Fruit fly (Drosophila melanogaster) whole organism, wandering third instar larva: ENCODE data around the gene CG7695.

Source experiments
- Abd-B ChIP-seq: fragments of >200 bp; optimal IDR thresholded peaks from 2 replicates; lab custom pipeline; 2017; ENCODE audit warnings: missing biosample characterization, missing genetic modification characterization
- CG32264 ChIP-seq: fragments of 200-800 bp; sonication (Bioruptor generic); optimal IDR thresholded peaks from 2 replicates; lab custom pipeline; 2016; ENCODE audit warnings: missing biosample characterization, missing genetic modification characterization
- CG9705 ChIP-seq: fragments of 200-800 bp; sonication (Bioruptor generic); optimal IDR thresholded peaks from 2 replicates; lab custom pipeline; 2018; ENCODE audit warnings: missing biosample characterization, mild to moderate bottlenecking, missing genetic modification characterization
- CrebA ChIP-seq: fragments of 200-800 bp; sonication (Bioruptor generic); optimal IDR thresholded peaks from 2 replicates; lab custom pipeline; 2016; ENCODE audit warnings: missing biosample characterization, mild to moderate bottlenecking, missing genetic modification characterization, borderline replicate concordance
- Dfd ChIP-seq: fragments of >200 bp; optimal IDR thresholded peaks from 2 replicates; lab custom pipeline; 2017; ENCODE audit warnings: missing biosample characterization, missing genetic modification characterization
- Dif ChIP-seq: fragments of 200-275, 200-300 bp; sonication (Bioruptor generic); optimal IDR thresholded peaks from 2 replicates; lab custom pipeline; 2018; ENCODE audit warnings: missing biosample characterization, missing genetic modification characterization; ENCODE audit not compliant: partially characterized antibody
- HLH106 ChIP-seq: fragments of 200-800 bp; optimal IDR thresholded peaks from 3 replicates; lab custom pipeline; 2019; ENCODE audit warnings: missing biosample characterization, mild to moderate bottlenecking, missing genetic modification characterization, moderate library complexity
- Hnf4 ChIP-seq: fragments of 200-800 bp; sonication (Bioruptor generic); optimal IDR thresholded peaks from 2 replicates; lab custom pipeline; 2016; ENCODE audit warnings: missing biosample characterization, mild to moderate bottlenecking, missing genetic modification characterization
- Hr78 ChIP-seq: fragments of >200 bp; optimal IDR thresholded peaks from 2 replicates; lab custom pipeline; 2017; ENCODE audit warnings: missing biosample characterization, missing genetic modification characterization
- Hr83 ChIP-seq: fragments of 200-300 bp; sonication (Bioruptor generic); optimal IDR thresholded peaks from 2 replicates; lab custom pipeline; 2016; ENCODE audit warnings: missing biosample characterization, mild to moderate bottlenecking, missing genetic modification characterization, moderate library complexity; ENCODE audit not compliant: poor library complexity, severe bottlenecking
- Jra ChIP-seq: sonication (Bioruptor generic); optimal IDR thresholded peaks from 2 replicates; lab custom pipeline; 2016; ENCODE audit warnings: missing biosample characterization, missing genetic modification characterization
- Mio ChIP-seq: sonication (Bioruptor generic); optimal IDR thresholded peaks from 2 replicates; lab custom pipeline; 2016; ENCODE audit warnings: missing biosample characterization, missing genetic modification characterization
- Myc ChIP-seq: fragments of >200 bp; optimal IDR thresholded peaks from 2 replicates; lab custom pipeline; 2017
- N ChIP-seq: fragments of >200 bp; optimal IDR thresholded peaks from 2 replicates; lab custom pipeline; 2018; ENCODE audit warnings: missing biosample characterization, missing external identifiers, missing genetic modification characterization
- OdsH ChIP-seq: fragments of 200-800 bp; sonication (Bioruptor generic); optimal IDR thresholded peaks from 2 replicates; lab custom pipeline; 2016; ENCODE audit warnings: missing biosample characterization, mild to moderate bottlenecking, missing genetic modification characterization
- Rel ChIP-seq, 2 experiments: fragments of 200-800 bp; sonication (Bioruptor generic) in 1 of 2; optimal IDR thresholded peaks; 2 replicates in 1 of 2; 3 replicates in 1 of 2; lab custom pipeline; 2016 to 2019; ENCODE audit warnings: mild to moderate bottlenecking in 2 of 2, missing biosample characterization in 2 of 2, missing genetic modification characterization in 2 of 2, moderate library complexity in 1 of 2
- Sp1 ChIP-seq: fragments of 200-800 bp; sonication (Bioruptor generic); optimal IDR thresholded peaks from 3 replicates; lab custom pipeline; 2019; ENCODE audit warnings: missing biosample characterization, mild to moderate bottlenecking, missing genetic modification characterization, moderate library complexity
- Vsx2 ChIP-seq: fragments of 200-300, 225-300 bp; sonication (Bioruptor generic); optimal IDR thresholded peaks from 2 replicates; lab custom pipeline; 2018; ENCODE audit warnings: missing biosample characterization, missing genetic modification characterization; ENCODE audit not compliant: partially characterized antibody
- br ChIP-seq: fragments of 200-800 bp; sonication (Bioruptor generic); optimal IDR thresholded peaks from 2 replicates; lab custom pipeline; 2016; ENCODE audit warnings: missing biosample characterization, missing genetic modification characterization
- brk ChIP-seq: fragments of 200-800 bp; sonication (Bioruptor generic); optimal IDR thresholded peaks from 2 replicates; lab custom pipeline; 2016; ENCODE audit warnings: missing biosample characterization, mild to moderate bottlenecking, missing genetic modification characterization
- dl ChIP-seq, 2 experiments: fragments of 175-275, 200-275 bp in 1 of 2; fragments of 200-275 bp in 1 of 2; sonication (Bioruptor generic); optimal IDR thresholded peaks; lab custom pipeline; 2018; ENCODE audit warnings: mild to moderate bottlenecking in 2 of 2, missing biosample characterization in 2 of 2, missing genetic modification characterization in 2 of 2, moderate library complexity in 2 of 2; ENCODE audit not compliant: partially characterized antibody in 2 of 2, insufficient read depth in 1 of 2
- dmrt93B ChIP-seq: fragments of 200-800 bp; sonication (Bioruptor generic); optimal IDR thresholded peaks from 2 replicates; lab custom pipeline; 2018; ENCODE audit warnings: missing biosample characterization, mild to moderate bottlenecking, missing genetic modification characterization
- dsf ChIP-seq: sonication (Bioruptor generic); optimal IDR thresholded peaks from 2 replicates; lab custom pipeline; 2016; ENCODE audit warnings: missing biosample characterization, missing genetic modification characterization, borderline replicate concordance
- ey ChIP-seq: fragments of 200-800 bp; sonication (Bioruptor generic); optimal IDR thresholded peaks from 2 replicates; lab custom pipeline; 2016; ENCODE audit warnings: missing biosample characterization, missing genetic modification characterization
- foxo ChIP-seq, 2 experiments: fragments of 200-800 bp; sonication (Bioruptor generic); optimal IDR thresholded peaks; 2 replicates in 1 of 2; 3 replicates in 1 of 2; lab custom pipeline; 2016 to 2017; ENCODE audit warnings: missing biosample characterization in 2 of 2, missing genetic modification characterization in 2 of 2
- fru ChIP-seq: fragments of 200-800 bp; sonication (Bioruptor generic); optimal IDR thresholded peaks from 3 replicates; lab custom pipeline; 2016; ENCODE audit warnings: missing biosample characterization, mild to moderate bottlenecking, missing genetic modification characterization
- h ChIP-seq: fragments of 200-800 bp; sonication (Bioruptor generic); optimal IDR thresholded peaks from 3 replicates; lab custom pipeline; 2016; ENCODE audit warnings: missing biosample characterization, mild to moderate bottlenecking, missing genetic modification characterization
- jim ChIP-seq: fragments of 175-275, 200-325 bp; sonication (Bioruptor generic); optimal IDR thresholded peaks from 2 replicates; lab custom pipeline; 2016; ENCODE audit warnings: missing biosample characterization, mild to moderate bottlenecking, missing genetic modification characterization
- lola ChIP-seq: fragments of >200 bp; optimal IDR thresholded peaks from 2 replicates; lab custom pipeline; 2017; ENCODE audit warnings: missing biosample characterization, missing genetic modification characterization
- pan ChIP-seq: fragments of >200 bp; optimal IDR thresholded peaks from 2 replicates; lab custom pipeline; 2017
- psq ChIP-seq: fragments of 200-800 bp; sonication (Bioruptor generic); optimal IDR thresholded peaks from 3 replicates; lab custom pipeline; 2017; ENCODE audit warnings: missing biosample characterization, mild to moderate bottlenecking, missing genetic modification characterization, moderate library complexity
- rgr ChIP-seq: fragments of 200-800 bp; sonication (Bioruptor generic); optimal IDR thresholded peaks from 3 replicates; lab custom pipeline; 2016; ENCODE audit warnings: missing biosample characterization, mild to moderate bottlenecking, missing genetic modification characterization
- sage ChIP-seq: fragments of 200-800 bp; sonication (Bioruptor generic); optimal IDR thresholded peaks from 2 replicates; lab custom pipeline; 2016; ENCODE audit warnings: missing biosample characterization, mild to moderate bottlenecking, missing genetic modification characterization
- sv ChIP-seq: fragments of 200-800 bp; sonication (Bioruptor generic); optimal IDR thresholded peaks from 3 replicates; lab custom pipeline; 2016; ENCODE audit warnings: missing biosample characterization, missing genetic modification characterization
- tai ChIP-seq: sonication (Bioruptor generic); optimal IDR thresholded peaks from 2 replicates; lab custom pipeline; 2016; ENCODE audit warnings: missing biosample characterization, missing genetic modification characterization
- usp ChIP-seq: fragments of >200 bp; optimal IDR thresholded peaks from 2 replicates; lab custom pipeline; 2017; ENCODE audit warnings: missing biosample characterization, missing genetic modification characterization
- woc ChIP-seq: sonication (Bioruptor generic); optimal IDR thresholded peaks from 2 replicates; lab custom pipeline; 2016; ENCODE audit warnings: missing biosample characterization, mild to moderate bottlenecking, missing genetic modification characterization

The CG7695 gene

dm6 chr3R:18617411-18617810, at the start of gene CG7695:
Gene CG7695, minus strand, starts transcription at chr3R:18617511.
- TF ChIP-seq br (GFP tag; lab: Kevin White, UChicago): no peak
- TF ChIP-seq N (GFP tag; lab: Kevin White, UChicago): no peak
- TF ChIP-seq Myc (lab: Kevin White, UChicago): no peak
- no peak for TF ChIP-seq tai (GFP tag; lab: Kevin White, UChicago)
- TF ChIP-seq CG9705 (GFP tag; lab: Kevin White, UChicago): no peak
- no peak for TF ChIP-seq psq
- TF ChIP-seq Sp1 (GFP tag; lab: Kevin White, UChicago): no peak
- TF ChIP-seq jim (GFP tag; lab: Kevin White, UChicago): no peak
- no peak for TF ChIP-seq lola (GFP tag; lab: Kevin White, UChicago)
- TF ChIP-seq CrebA: no peak
- TF ChIP-seq, all 38 proteins: peak for 0

dm6 chr3R:18665061-18665460, 47.8 kb upstream of the CG7695 start, which contains the start of gene CG31231:
Gene CG31231, plus strand, starts transcription at chr3R:18665361.
- no peak for TF ChIP-seq Hr78 (GFP tag; lab: Kevin White, UChicago)
- TF ChIP-seq sv: no peak
- no peak for TF ChIP-seq woc (GFP tag; lab: Kevin White, UChicago)
- TF ChIP-seq CG32264 (GFP tag; lab: Kevin White, UChicago): no peak
- no peak for TF ChIP-seq br (GFP tag; lab: Kevin White, UChicago)
- no peak for TF ChIP-seq pan (lab: Kevin White, UChicago)
- no peak for TF ChIP-seq Vsx2 (GFP tag; lab: Kevin White, UChicago)
- no peak for TF ChIP-seq Dif (GFP tag; lab: Kevin White, UChicago)

dm6 chr3R:18663525-18663924, 46.2 kb upstream of the CG7695 start, which contains the start of the genes Cpsf73 and Gos28:
Gene Cpsf73, minus strand, starts transcription at chr3R:18663552.
Gene Gos28, plus strand, starts transcription at chr3R:18663738.
- peak; percentile 39 for TF ChIP-seq h
- TF ChIP-seq Hnf4 (GFP tag; lab: Kevin White, UChicago): no peak
- no peak for TF ChIP-seq Hr83 (GFP tag; lab: Kevin White, UChicago)
- TF ChIP-seq N (GFP tag; lab: Kevin White, UChicago): no peak
- peak in 1 of 2 experiments; percentile 5 for TF ChIP-seq foxo (GFP tag; optimal IDR thresholded peaks at IDR 0.05; lab: Kevin White, UChicago)
- peak; percentile 39 for TF ChIP-seq woc (GFP tag; lab: Kevin White, UChicago)
- no peak for TF ChIP-seq Rel (GFP tag; optimal IDR thresholded peaks at IDR 0.05; lab: Kevin White, UChicago)
- TF ChIP-seq Rel (tag; optimal IDR thresholded peaks at IDR 0.05; lab: Kevin White, UChicago): peak; percentile 30
- peak; percentile 53 for TF ChIP-seq rgr (GFP tag; lab: Kevin White, UChicago)
- TF ChIP-seq pan (lab: Kevin White, UChicago): no peak
- no peak for TF ChIP-seq Abd-B (GFP tag; lab: Kevin White, UChicago)
- TF ChIP-seq Sp1 (GFP tag; lab: Kevin White, UChicago): peak; percentile 23
- TF ChIP-seq HLH106: peak; percentile 13

dm6 chr3R:18658945-18659642, 41.8 kb upstream of the CG7695 start, which contains the start of the genes CG31224 and CstF64:
Gene CG31224, minus strand, starts transcription at chr3R:18659309.
Gene CstF64, plus strand, starts transcription at chr3R:18659618.
- TF ChIP-seq CrebA (no peak), Hr83 (GFP tag; lab: Kevin White, UChicago) (no peak), Sp1 (GFP tag; lab: Kevin White, UChicago) (peak; percentile 78), Dfd (GFP tag; lab: Kevin White, UChicago) (no peak), ey (GFP tag; lab: Kevin White, UChicago) (peak; percentile 85), CG9705 (GFP tag; lab: Kevin White, UChicago) (peak; percentile 74), tai (GFP tag; lab: Kevin White, UChicago) (no peak), usp (no peak), jim (GFP tag; lab: Kevin White, UChicago) (no peak), OdsH (GFP tag; lab: Kevin White, UChicago) (peak; percentile 78), Jra (peak; percentile 90), HLH106 (peak; percentile 84), Hr78 (GFP tag; lab: Kevin White, UChicago) (no peak), dmrt93B (GFP tag; lab: Kevin White, UChicago) (peak; percentile 78), Hnf4 (GFP tag; lab: Kevin White, UChicago) (no peak), dsf (peak; percentile 87), N (GFP tag; lab: Kevin White, UChicago) (peak; percentile 21), rgr (GFP tag; lab: Kevin White, UChicago) (peak; percentile 85), sage (peak; percentile 59), h (peak; percentile 84), psq (peak; percentile 96), lola (GFP tag; lab: Kevin White, UChicago) (no peak), Vsx2 (GFP tag; lab: Kevin White, UChicago) (no peak), Dif (GFP tag; lab: Kevin White, UChicago) (no peak), woc (GFP tag; lab: Kevin White, UChicago) (peak; percentile 90), Myc (lab: Kevin White, UChicago) (peak; percentile 97), brk (GFP tag; lab: Kevin White, UChicago) (no peak), CG32264 (GFP tag; lab: Kevin White, UChicago) (peak; percentile 82), Mio (GFP tag; lab: Kevin White, UChicago) (peak; percentile 51), Abd-B (GFP tag; lab: Kevin White, UChicago) (no peak), foxo (GFP tag; optimal IDR thresholded peaks at IDR 0.05; lab: Kevin White, UChicago) (peak; percentile 30 to 88), sv (peak; percentile 82), pan (lab: Kevin White, UChicago) (no peak), fru (GFP tag; lab: Kevin White, UChicago) (peak; percentile 85), dl (GFP tag; optimal IDR thresholded peaks at IDR 0.05; lab: Kevin White, UChicago; ENCODE audit: insufficient read depth in 1 of 2, partially characterized antibody in 2 of 2) (no peak)
